Worm (Caenorhabditis elegans): Measurements from ENCODE around the gene sra-12.

The sra-12 gene

DNA sequence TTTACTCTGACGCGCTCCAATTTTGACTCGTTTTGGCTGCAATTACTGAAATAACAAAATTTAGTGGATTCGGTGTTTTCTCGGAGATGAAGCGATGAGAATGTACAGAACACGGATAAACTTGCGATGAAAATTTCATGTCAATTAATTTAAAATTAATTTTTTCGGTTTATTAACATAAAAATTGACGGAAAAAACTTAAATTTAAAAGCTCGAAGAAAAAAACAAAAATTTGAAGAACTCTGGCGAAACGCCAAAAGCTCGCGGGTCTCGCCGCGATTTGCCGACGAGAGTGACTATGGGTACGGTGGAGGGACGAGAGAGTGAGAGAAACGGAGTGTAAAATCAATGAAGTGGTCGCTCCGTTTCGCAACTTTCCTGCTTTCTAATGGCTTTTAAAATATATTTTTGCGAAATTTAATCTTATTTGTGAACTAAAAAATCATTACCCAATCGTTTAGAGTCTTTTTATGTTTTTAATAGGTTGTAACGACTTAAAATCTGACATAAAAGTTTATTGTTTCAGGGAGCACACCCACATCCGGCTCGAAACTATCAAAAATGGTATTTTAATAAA lies 35.5 kb downstream of the sra-12 start, which contains the start of the genes gmps-1 and cap-2:
gmps-1 (minus strand) TSS at position 51 of the 577 bp plus-strand sequence.
cap-2 (plus strand) TSS at position 527 of the 577 bp plus-strand sequence.
- TF ChIP-seq ama-1 (optimal IDR thresholded peaks at IDR 0.05): peak; percentile 78
- peak; percentile 100 for TF ChIP-seq C04F5.9 (tag; optimal IDR thresholded peaks at IDR 0.05)
- peak in 1 of 2 experiments; percentile 86 for TF ChIP-seq mdl-1 (tag; optimal IDR thresholded peaks at IDR 0.05)
- peak; percentile 94 for TF ChIP-seq C16A3.4 (tag; optimal IDR thresholded peaks at IDR 0.05)
- peak; percentile 96 for TF ChIP-seq zip-4 (GFP tag; optimal IDR thresholded peaks at IDR 0.05)
- peak; percentile 81 for TF ChIP-seq lin-15B (tag; optimal IDR thresholded peaks at IDR 0.05)
- peak; percentile 81 for TF ChIP-seq blmp-1 (tag; optimal IDR thresholded peaks at IDR 0.05)
- TF ChIP-seq ceh-88 (GFP tag; IDR thresholded peaks at IDR 0.05): peak; percentile 92
- TF ChIP-seq jun-1 (tag; optimal IDR thresholded peaks at IDR 0.05): peak; percentile 95
- no peak for TF ChIP-seq ceh-63 (GFP tag; optimal IDR thresholded peaks at IDR 0.05)
- no peak for TF ChIP-seq hlh-4 (tag; optimal IDR thresholded peaks at IDR 0.05)
- TF ChIP-seq nhr-77 (tag; optimal IDR thresholded peaks at IDR 0.05): peak; percentile 90
- TF ChIP-seq skn-1 (tag; optimal IDR thresholded peaks at IDR 0.05): peak; percentile 96
- TF ChIP-seq nhr-71 (tag; optimal IDR thresholded peaks at IDR 0.05): peak; percentile 99
- peak; percentile 97 for TF ChIP-seq isw-1 (GFP tag; IDR thresholded peaks at IDR 0.05)
- TF ChIP-seq alr-1 (tag; optimal IDR thresholded peaks at IDR 0.05; ENCODE audit: borderline replicate concordance): no peak
- TF ChIP-seq mab-9 (GFP tag; IDR thresholded peaks at IDR 0.05): peak; percentile 95
- peak; percentile 98 for TF ChIP-seq unc-86 (tag; optimal IDR thresholded peaks at IDR 0.05)
- TF ChIP-seq sptf-1 (tag; optimal IDR thresholded peaks at IDR 0.05): no peak
- peak; percentile 92 for TF ChIP-seq nhr-11 (tag; optimal IDR thresholded peaks at IDR 0.05)
- no peak for TF ChIP-seq ces-1 (GFP tag; optimal IDR thresholded peaks at IDR 0.05)
- TF ChIP-seq ets-5 (GFP tag; IDR thresholded peaks at IDR 0.05): no peak
- TF ChIP-seq nhr-237 (tag; optimal IDR thresholded peaks at IDR 0.05): peak; percentile 76
- peak; percentile 97 for TF ChIP-seq tbx-2 (tag; optimal IDR thresholded peaks at IDR 0.05)
- peak; percentile 98 for TF ChIP-seq swsn-7 (tag; optimal IDR thresholded peaks at IDR 0.05)
- TF ChIP-seq pqm-1 (tag; optimal IDR thresholded peaks at IDR 0.05): no peak
- TF ChIP-seq ceh-90 (tag; optimal IDR thresholded peaks at IDR 0.05): peak; percentile 76
- TF ChIP-seq fkh-4 (tag; optimal IDR thresholded peaks at IDR 0.05; ENCODE audit: borderline replicate concordance): peak; percentile 85
- peak; percentile 95 to 97 for TF ChIP-seq efl-1 (optimal IDR thresholded peaks at IDR 0.05)
- TF ChIP-seq efl-1 (GFP tag; optimal IDR thresholded peaks at IDR 0.05 in 1 of 2): peak; percentile 83 to 99
- peak; percentile 86 to 91 for TF ChIP-seq lin-35 (GFP tag; optimal IDR thresholded peaks at IDR 0.05)
- TF ChIP-seq ceh-82 (tag; optimal IDR thresholded peaks at IDR 0.05): peak; percentile 96 to 99 (median 98)
- TF ChIP-seq lsy-2 (tag; optimal IDR thresholded peaks at IDR 0.05): peak; percentile 100
- peak; percentile 96 for TF ChIP-seq xbp-1 (tag; optimal IDR thresholded peaks at IDR 0.05)
- peak; percentile 78 for TF ChIP-seq zag-1 (tag; optimal IDR thresholded peaks at IDR 0.05)
- peak; percentile 63 for TF ChIP-seq vab-15 (tag; optimal IDR thresholded peaks at IDR 0.05)
- no peak for TF ChIP-seq nhr-76 (tag; optimal IDR thresholded peaks at IDR 0.05)
- TF ChIP-seq lin-13 (GFP tag; optimal IDR thresholded peaks at IDR 0.05): peak; percentile 95
- peak; percentile 97 for TF ChIP-seq nhr-19 (GFP tag; conservative IDR thresholded peaks at IDR 0.05)
- no peak for TF ChIP-seq pag-3 (tag; optimal IDR thresholded peaks at IDR 0.05; ENCODE audit: borderline replicate concordance, insufficient read depth)
- peak; percentile 42 to 92 for TF ChIP-seq ztf-11 (tag; optimal IDR thresholded peaks at IDR 0.05)
- peak; percentile 89 for TF ChIP-seq unc-130 (tag; optimal IDR thresholded peaks at IDR 0.05)
- peak; percentile 98 for TF ChIP-seq rnt-1 (tag; optimal IDR thresholded peaks at IDR 0.05)
- no peak for TF ChIP-seq hlh-17 (GFP tag; optimal IDR thresholded peaks at IDR 0.05; ENCODE audit: borderline replicate concordance)
- TF ChIP-seq fos-1 (tag; optimal IDR thresholded peaks at IDR 0.05): peak; percentile 93
- no peak for TF ChIP-seq nhr-28 (tag; optimal IDR thresholded peaks at IDR 0.05)
- peak; percentile 71 for TF ChIP-seq F16B12.6 (tag; optimal IDR thresholded peaks at IDR 0.05)
- TF ChIP-seq nhr-20 (tag; optimal IDR thresholded peaks at IDR 0.05): peak; percentile 98
- TF ChIP-seq grh-1 (GFP tag; IDR thresholded peaks at IDR 0.05): peak; percentile 95
- peak; percentile 85 for TF ChIP-seq aha-1 (tag; optimal IDR thresholded peaks at IDR 0.05)
- TF ChIP-seq fkh-10 (GFP tag; optimal IDR thresholded peaks at IDR 0.05): peak; percentile 95
- peak; percentile 94 for TF ChIP-seq ceh-8 (GFP tag; optimal IDR thresholded peaks at IDR 0.05)
- TF ChIP-seq tlp-1 (tag; optimal IDR thresholded peaks at IDR 0.05): no peak

Data from whole organism, L1 larva.